Fruit fly (Drosophila melanogaster): ENCODE data around the gene CG33169.

CG33169 gene

dm6 chr3L:22843094-22843493 is 20.6 kb upstream of the CG33169 start (continued):
- TF ChIP-seq ase (GFP tag; IDR thresholded peaks at IDR 0.05) (no peak), pnt (GFP tag; optimal IDR thresholded peaks at IDR 0.05) (no peak), CG14860 (GFP tag; IDR thresholded peaks at IDR 0.05; ENCODE audit: partially characterized antibody) (peak; percentile 77), bbx (GFP tag; IDR thresholded peaks at IDR 0.05; ENCODE audit: partially characterized antibody) (peak; percentile 77), CG6791 (GFP tag; IDR thresholded peaks at IDR 0.05; ENCODE audit: partially characterized antibody) (peak; percentile 93), vnd (GFP tag; IDR thresholded peaks at IDR 0.05; ENCODE audit: partially characterized antibody) (peak; percentile 64; the same call in 2 of the 3 replicates), Dll (GFP tag; IDR thresholded peaks at IDR 0.05; ENCODE audit: partially characterized antibody) (0 out of 4 replicates have a peak, but pooled peaks have one; percentile 36), CG7963 (GFP tag; IDR thresholded peaks at IDR 0.05; ENCODE audit: partially characterized antibody) (peak; percentile 75), hb (GFP tag; IDR thresholded peaks at IDR 0.05; ENCODE audit: partially characterized antibody) (peak; percentile 77; the same call in 2 of the 3 replicates), MTF-1 (GFP tag; optimal IDR thresholded peaks at IDR 0.05; ENCODE audit: borderline replicate concordance) (no peak), ems (GFP tag; optimal IDR thresholded peaks at IDR 0.05) (no peak), Bgb (GFP tag; IDR thresholded peaks at IDR 0.05; ENCODE audit: partially characterized antibody) (peak; percentile 80), dysf (GFP tag; IDR thresholded peaks at IDR 0.05) (no peak), kni (GFP tag; optimal IDR thresholded peaks at IDR 0.05) (no peak), tna (GFP tag; IDR thresholded peaks at IDR 0.05; ENCODE audit: partially characterized antibody) (peak; percentile 69), mld (GFP tag; IDR thresholded peaks at IDR 0.05; ENCODE audit: partially characterized antibody) (peak; percentile 82), unc-4 (GFP tag; IDR thresholded peaks at IDR 0.05; ENCODE audit: partially characterized antibody) (peak; percentile 13; the same call in 1 of the 2 replicates), CG34224 (GFP tag; IDR thresholded peaks at IDR 0.05; ENCODE audit: partially characterized antibody) (peak; percentile 70), hkb (optimal IDR thresholded peaks at IDR 0.05) (peak; percentile 23), hkb (GFP tag; IDR thresholded peaks at IDR 0.05) (no peak)

dm6 chr3L:22847679-22848118 is 16.0 kb upstream of the CG33169 start:
- no peak for TF ChIP-seq Aef1 (GFP tag; IDR thresholded peaks at IDR 0.05)
- TF ChIP-seq CG8089 (GFP tag; optimal IDR thresholded peaks at IDR 0.05), result no peak
- no peak for TF ChIP-seq Hmr (GFP tag; optimal IDR thresholded peaks at IDR 0.05)
- TF ChIP-seq CG33557 (GFP tag; optimal IDR thresholded peaks at IDR 0.05), result no peak
- no peak for TF ChIP-seq CG1647 (GFP tag; optimal IDR thresholded peaks at IDR 0.05)
- no peak for TF ChIP-seq CG3847 (GFP tag; IDR thresholded peaks at IDR 0.05)
- TF ChIP-seq cwo (GFP tag; optimal IDR thresholded peaks at IDR 0.05), result no peak
- TF ChIP-seq ranshi (GFP tag; IDR thresholded peaks at IDR 0.05), result no peak; the same call in 1 of the 2 replicates
- TF ChIP-seq H2.0 (GFP tag; IDR thresholded peaks at IDR 0.05), result no peak
- TF ChIP-seq CG12299 (tag; optimal IDR thresholded peaks at IDR 0.05), result no peak
- no peak for TF ChIP-seq CoRest (tag; optimal IDR thresholded peaks at IDR 0.05)
- no peak for TF ChIP-seq pb (GFP tag; optimal IDR thresholded peaks at IDR 0.05)
- no peak for TF ChIP-seq Nf-YC (tag; optimal IDR thresholded peaks at IDR 0.05)
- no peak for TF ChIP-seq CG7271 (tag; optimal IDR thresholded peaks at IDR 0.05)
- no peak for TF ChIP-seq Taf1 (GFP tag; IDR thresholded peaks at IDR 0.05)
- no peak for TF ChIP-seq BtbVII (GFP tag; optimal IDR thresholded peaks at IDR 0.05)
- TF ChIP-seq phol (tag; optimal IDR thresholded peaks at IDR 0.05), result no peak
- TF ChIP-seq so (GFP tag; IDR thresholded peaks at IDR 0.05), result peak; percentile 54; the same call in 2 of the 3 replicates
- TF ChIP-seq da (GFP tag; optimal IDR thresholded peaks at IDR 0.05), result no peak
- no peak for TF ChIP-seq CG6272 (GFP tag; IDR thresholded peaks at IDR 0.05)
- TF ChIP-seq CG30431 (GFP tag; optimal IDR thresholded peaks at IDR 0.05), result no peak
- TF ChIP-seq Xbp1 (GFP tag; optimal IDR thresholded peaks at IDR 0.05), result no peak
- 0 out of 3 replicates have a peak, but pooled peaks have one; percentile 37 for TF ChIP-seq ken (GFP tag; IDR thresholded peaks at IDR 0.05)
- TF ChIP-seq CG14710 (tag; optimal IDR thresholded peaks at IDR 0.05), result no peak
- no peak for TF ChIP-seq insv (GFP tag; optimal IDR thresholded peaks at IDR 0.05)
- TF ChIP-seq CG3407 (GFP tag; optimal IDR thresholded peaks at IDR 0.05), result no peak
- no peak for TF ChIP-seq chn (GFP tag; optimal IDR thresholded peaks at IDR 0.05)
- TF ChIP-seq dimm (GFP tag; IDR thresholded peaks at IDR 0.05), result no peak
- TF ChIP-seq tna (GFP tag; IDR thresholded peaks at IDR 0.05; ENCODE audit: partially characterized antibody), result peak; percentile 94
- no peak for TF ChIP-seq otp (GFP tag; IDR thresholded peaks at IDR 0.05)
- no peak for TF ChIP-seq ro (GFP tag; IDR thresholded peaks at IDR 0.05)
